Worm (Caenorhabditis elegans): Measurements from ENCODE around the gene T05D4.2.

DNA sequence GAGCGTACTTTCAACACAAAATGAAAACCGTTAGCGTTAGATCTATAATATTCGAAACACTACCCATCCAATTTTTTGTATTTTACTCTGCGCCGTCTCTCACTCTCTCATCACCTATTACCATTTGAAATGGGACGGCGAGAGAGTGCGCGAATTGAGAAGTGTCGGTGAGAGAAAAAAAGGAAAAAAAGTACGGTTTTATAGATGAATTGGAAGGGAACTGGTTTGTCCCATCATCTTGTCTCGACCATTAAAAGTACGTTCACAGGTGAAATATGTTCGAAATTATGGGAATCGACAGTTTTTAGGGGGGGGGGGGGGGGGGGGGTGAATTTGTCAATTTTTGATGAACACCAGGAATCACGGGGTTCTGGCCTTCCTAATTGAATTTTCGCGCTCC, 28.2 kb downstream of the T05D4.2 start:
- no peak for TF ChIP-seq elt-3 (tag; optimal IDR thresholded peaks at IDR 0.05)
- TF ChIP-seq nhr-76 (tag; optimal IDR thresholded peaks at IDR 0.05) = no peak
- TF ChIP-seq unc-39 (tag; optimal IDR thresholded peaks at IDR 0.05) = no peak
- TF ChIP-seq egl-27 (tag; optimal IDR thresholded peaks at IDR 0.05) = no peak
- no peak for TF ChIP-seq ztf-11 (tag; optimal IDR thresholded peaks at IDR 0.05)

All from whole organism, L3 larva.